Worm (Caenorhabditis elegans) whole organism, young adult: ENCODE data around the gene K08H2.7.

Experiments used
- B0261.1 ChIP-seq: sonication (generic microtip); optimal IDR thresholded peaks from 2 replicates; lab custom pipeline; 2016; ENCODE audit warnings: mild to moderate bottlenecking, missing genetic modification characterization, moderate library complexity, missing compliant biosample characterization
- B0336.3 ChIP-seq: fragments of 200-800 bp; sonication (Bioruptor generic); IDR thresholded peaks from 2 replicates; pipeline ENCODE4 v1.3.6; 2022; ENCODE audit warnings: missing genetic modification characterization, missing compliant biosample characterization
- C06A6.2 ChIP-seq: fragments of 200-800 bp; sonication (Bioruptor generic); conservative IDR thresholded peaks from 2 replicates; pipeline ENCODE4 v1.3.6; 2022; ENCODE audit warnings: missing genetic modification characterization, missing compliant biosample characterization
- C17E4.6 ChIP-seq: fragments of 200-800 bp; sonication (Bioruptor generic); IDR thresholded peaks from 2 replicates; pipeline ENCODE4 v1.3.6; 2022; ENCODE audit warnings: missing genetic modification reagents, missing genetic modification characterization, missing compliant biosample characterization
- F39B2.1 ChIP-seq: fragments of 200-800 bp; sonication (Bioruptor generic); IDR thresholded peaks from 2 replicates; pipeline ENCODE4 v1.3.6; 2022; ENCODE audit warnings: missing genetic modification reagents, missing genetic modification characterization, missing compliant biosample characterization
- F55B11.4 ChIP-seq: sonication (generic microtip); optimal IDR thresholded peaks from 2 replicates; lab custom pipeline; 2016; ENCODE audit warnings: missing compliant biosample characterization, missing genetic modification characterization, borderline replicate concordance; ENCODE audit not compliant: insufficient read depth
- F57A8.1 ChIP-seq: fragments of 200-800 bp; sonication (Bioruptor generic); optimal IDR thresholded peaks from 2 replicates; lab custom pipeline; 2018; ENCODE audit warnings: mild to moderate bottlenecking, missing genetic modification characterization, moderate library complexity, missing compliant biosample characterization
- T26A5.8 ChIP-seq: sonication (generic microtip); optimal IDR thresholded peaks from 2 replicates; lab custom pipeline; 2016; ENCODE audit warnings: missing genetic modification characterization, missing compliant biosample characterization
- attf-3 ChIP-seq: fragments of 200-800 bp; sonication (Bioruptor generic); conservative IDR thresholded peaks from 2 replicates; pipeline ENCODE4 v1.3.6; 2022; ENCODE audit warnings: missing genetic modification reagents, missing genetic modification characterization, missing compliant biosample characterization
- attf-6 ChIP-seq: fragments of 200-800 bp; sonication (Bioruptor generic); IDR thresholded peaks from 2 replicates; pipeline ENCODE4 v1.3.6; 2022; ENCODE audit warnings: missing genetic modification reagents, missing genetic modification characterization, missing compliant biosample characterization
- bed-2 ChIP-seq: fragments of 200-800 bp; sonication (Bioruptor generic); IDR thresholded peaks from 2 replicates; pipeline ENCODE4 v1.3.6; 2022; ENCODE audit warnings: missing genetic modification reagents, missing genetic modification characterization, missing compliant biosample characterization
- cebp-1 ChIP-seq, 2 experiments: fragments of 200-800 bp in 1 of 2; sonication (Bioruptor generic) in 1 of 2; sonication (generic microtip) in 1 of 2; IDR thresholded peaks in 1 of 2; optimal IDR thresholded peaks in 1 of 2; 2 replicates each; pipeline versions ENCODE4 v1.3.6 to Lab custom; 2017 to 2022; ENCODE audit warnings: missing compliant biosample characterization in 2 of 2, missing genetic modification characterization in 2 of 2, mild to moderate bottlenecking in 1 of 2, missing genetic modification reagents in 1 of 2, moderate library complexity in 1 of 2
- cebp-2 ChIP-seq: fragments of 200-800 bp; sonication (Bioruptor generic); IDR thresholded peaks from 2 replicates; pipeline ENCODE4 v1.3.6; 2022; ENCODE audit warnings: missing genetic modification characterization, missing compliant biosample characterization
- ceh-27 ChIP-seq: fragments of 200-800 bp; sonication (Bioruptor generic); optimal IDR thresholded peaks from 2 replicates; lab custom pipeline; 2018; ENCODE audit warnings: mild to moderate bottlenecking, missing genetic modification characterization, moderate library complexity, missing compliant biosample characterization
- ceh-58 ChIP-seq: fragments of 200-800 bp; sonication (Bioruptor generic); IDR thresholded peaks from 2 replicates; pipeline ENCODE4 v1.3.6; 2022; ENCODE audit warnings: missing genetic modification characterization, missing compliant biosample characterization
- ceh-79 ChIP-seq: sonication (generic microtip); optimal IDR thresholded peaks from 2 replicates; lab custom pipeline; 2017; ENCODE audit warnings: mild to moderate bottlenecking, missing genetic modification characterization, missing compliant biosample characterization
- chd-7 ChIP-seq: sonication (generic microtip); optimal IDR thresholded peaks from 2 replicates; lab custom pipeline; 2016; ENCODE audit warnings: mild to moderate bottlenecking, missing genetic modification characterization, moderate library complexity, missing compliant biosample characterization
- dpl-1 ChIP-seq: fragments of 150-350 bp; optimal IDR thresholded peaks from 2 replicates; lab custom pipeline; 2014; ENCODE audit warnings: missing biosample characterization, missing genetic modification reagents, missing genetic modification characterization
- egl-18 ChIP-seq: fragments of 200-800 bp; sonication (Bioruptor generic); IDR thresholded peaks from 2 replicates; pipeline ENCODE4 v1.3.6; 2022; ENCODE audit warnings: missing genetic modification reagents, missing genetic modification characterization, missing compliant biosample characterization
- egl-44 ChIP-seq: fragments of 200-800 bp; sonication (Bioruptor generic); IDR thresholded peaks from 2 replicates; pipeline ENCODE4 v1.3.6; 2022; ENCODE audit warnings: missing genetic modification reagents, missing genetic modification characterization, missing compliant biosample characterization
- egrh-3 ChIP-seq: fragments of 200-800 bp; sonication (Bioruptor generic); IDR thresholded peaks from 2 replicates; pipeline ENCODE4 v1.3.6; 2022; ENCODE audit warnings: missing genetic modification reagents, missing genetic modification characterization, missing compliant biosample characterization
- ekl-4 ChIP-seq: fragments of 200-800 bp; sonication (Bioruptor generic); IDR thresholded peaks from 2 replicates; pipeline ENCODE4 v1.3.6; 2022; ENCODE audit warnings: missing genetic modification reagents, missing genetic modification characterization, missing compliant biosample characterization
- ets-4 ChIP-seq: fragments of 200-800 bp; sonication (Bioruptor generic); optimal IDR thresholded peaks from 2 replicates; lab custom pipeline; 2018; ENCODE audit warnings: mild to moderate bottlenecking, missing genetic modification characterization, missing compliant biosample characterization
- gei-17 ChIP-seq: fragments of 200-800 bp; sonication (Bioruptor generic); optimal IDR thresholded peaks from 2 replicates; lab custom pipeline; 2018; ENCODE audit warnings: mild to moderate bottlenecking, missing genetic modification characterization, missing compliant biosample characterization
- hmg-1.2 ChIP-seq: fragments of 200-800 bp; sonication (Bioruptor generic); IDR thresholded peaks from 2 replicates; pipeline ENCODE4 v1.3.6; 2022; ENCODE audit warnings: missing genetic modification reagents, missing genetic modification characterization, missing compliant biosample characterization
- hsf-1 ChIP-seq: fragments of 200-800 bp; sonication (Bioruptor generic); IDR thresholded peaks from 2 replicates; pipeline ENCODE4 v1.3.6; 2022; ENCODE audit warnings: missing genetic modification reagents, missing genetic modification characterization, missing compliant biosample characterization
- let-607 ChIP-seq, 2 experiments: fragments of 200-800 bp in 1 of 2; sonication (Bioruptor generic) in 1 of 2; sonication (generic microtip) in 1 of 2; optimal IDR thresholded peaks; 2 replicates each; lab custom pipeline; 2016 to 2018; ENCODE audit warnings: mild to moderate bottlenecking in 2 of 2, missing compliant biosample characterization in 2 of 2, missing genetic modification characterization in 2 of 2, moderate library complexity in 2 of 2, missing genotype in 1 of 2
- lin-26 ChIP-seq: fragments of 200-800 bp; sonication (Bioruptor generic); IDR thresholded peaks from 2 replicates; pipeline ENCODE4 v1.3.6; 2022; ENCODE audit warnings: missing genetic modification reagents, missing genetic modification characterization, missing compliant biosample characterization
- mes-4 ChIP-seq: sonication (generic microtip); optimal IDR thresholded peaks from 2 replicates; lab custom pipeline; 2016; ENCODE audit warnings: missing genotype, missing genetic modification characterization, missing compliant biosample characterization
- nfya-1 ChIP-seq: sonication (generic microtip); optimal IDR thresholded peaks from 2 replicates; lab custom pipeline; 2017; ENCODE audit warnings: antibody characterized with exemption, missing compliant biosample characterization, missing genetic modification characterization, borderline replicate concordance; ENCODE audit not compliant: insufficient read depth
- nfya-2 ChIP-seq: fragments of 200-800 bp; sonication (Bioruptor generic); IDR thresholded peaks from 2 replicates; pipeline ENCODE4 v1.3.6; 2022; ENCODE audit warnings: missing genetic modification reagents, missing genetic modification characterization, missing compliant biosample characterization
- nfyb-1 ChIP-seq: fragments of 200-800 bp; sonication (Bioruptor generic); IDR thresholded peaks from 2 replicates; pipeline ENCODE4 v1.3.6; 2022; ENCODE audit warnings: missing genetic modification reagents, missing genetic modification characterization, missing compliant biosample characterization
- nhr-90 ChIP-seq: sonication (generic microtip); optimal IDR thresholded peaks from 2 replicates; lab custom pipeline; 2016; ENCODE audit warnings: missing genotype, mild to moderate bottlenecking, missing genetic modification characterization, missing compliant biosample characterization
- pbrm-1 ChIP-seq: fragments of 200-800 bp; sonication (Bioruptor generic); IDR thresholded peaks from 2 replicates; pipeline ENCODE4 v1.3.6; 2022; ENCODE audit warnings: missing genetic modification reagents, missing genetic modification characterization, missing compliant biosample characterization
- rec-8 ChIP-seq, 2 experiments: sonication (generic microtip); optimal IDR thresholded peaks; 2 replicates each; lab custom pipeline; 2016; ENCODE audit warnings: mild to moderate bottlenecking in 2 of 2, missing genetic modification characterization in 2 of 2, missing genetic modification reagents in 2 of 2, missing genotype in 2 of 2, missing biosample characterization in 1 of 2, missing compliant biosample characterization in 1 of 2, moderate library complexity in 1 of 2
- repo-1 ChIP-seq: sonication (generic microtip); optimal IDR thresholded peaks from 2 replicates; lab custom pipeline; 2017; ENCODE audit warnings: mild to moderate bottlenecking, missing genetic modification characterization, missing compliant biosample characterization
- sea-2 ChIP-seq: fragments of 200-800 bp; sonication (Bioruptor generic); IDR thresholded peaks from 2 replicates; pipeline ENCODE4 v1.3.6; 2022; ENCODE audit warnings: missing genetic modification characterization, missing compliant biosample characterization
- snpc-1.3 ChIP-seq: sonication (generic microtip); optimal IDR thresholded peaks from 2 replicates; lab custom pipeline; 2017; ENCODE audit warnings: missing genetic modification characterization, mild to moderate bottlenecking, missing compliant biosample characterization, antibody characterized with exemption, moderate library complexity, missing genotype, missing genetic modification reagents; ENCODE audit not compliant: insufficient read depth
- snpc-3.4 ChIP-seq: sonication (generic microtip); optimal IDR thresholded peaks from 2 replicates; lab custom pipeline; 2017; ENCODE audit warnings: missing genetic modification characterization, mild to moderate bottlenecking, missing compliant biosample characterization, antibody characterized with exemption, moderate library complexity, missing genotype, missing genetic modification reagents
- snpc-4 ChIP-seq, 5 experiments: fragments of 150-350 bp in 1 of 5; sonication (generic microtip) in 4 of 5; optimal IDR thresholded peaks; 2 replicates each; lab custom pipeline; 2014 to 2018; ENCODE audit warnings: missing genetic modification characterization in 5 of 5, missing biosample characterization in 3 of 5, antibody characterized with exemption in 2 of 5, mild to moderate bottlenecking in 2 of 5, missing compliant biosample characterization in 2 of 5, missing genotype in 2 of 5, moderate library complexity in 2 of 5, missing genetic modification reagents in 1 of 5
- zim-3 ChIP-seq: sonication (generic microtip); optimal IDR thresholded peaks from 2 replicates; lab custom pipeline; 2017; ENCODE audit warnings: mild to moderate bottlenecking, missing genetic modification characterization, moderate library complexity, missing compliant biosample characterization
- ztf-18 ChIP-seq: sonication (generic microtip); optimal IDR thresholded peaks from 2 replicates; lab custom pipeline; 2016; ENCODE audit warnings: missing genotype, mild to moderate bottlenecking, missing genetic modification characterization, missing compliant biosample characterization
- ztf-22 ChIP-seq: fragments of 200-800 bp; sonication (Bioruptor generic); optimal IDR thresholded peaks from 2 replicates; lab custom pipeline; 2018; ENCODE audit warnings: mild to moderate bottlenecking, missing genetic modification characterization, moderate library complexity, missing compliant biosample characterization
- ztf-25 ChIP-seq: fragments of 200-800 bp; sonication (Bioruptor generic); IDR thresholded peaks from 2 replicates; pipeline ENCODE4 v1.3.6; 2022; ENCODE audit warnings: missing genetic modification reagents, missing genetic modification characterization, missing compliant biosample characterization
- ztf-26 ChIP-seq: sonication (generic microtip); optimal IDR thresholded peaks from 2 replicates; lab custom pipeline; 2017; ENCODE audit warnings: missing genetic modification characterization, missing compliant biosample characterization
- ztf-28 ChIP-seq: fragments of 200-800 bp; sonication (Bioruptor generic); IDR thresholded peaks from 2 replicates; pipeline ENCODE4 v1.3.6; 2022; ENCODE audit warnings: missing genetic modification reagents, missing genetic modification characterization, missing compliant biosample characterization
- ztf-3 ChIP-seq: fragments of 200-800 bp; sonication (Bioruptor generic); optimal IDR thresholded peaks from 2 replicates; lab custom pipeline; 2018; ENCODE audit warnings: mild to moderate bottlenecking, missing genetic modification characterization, missing compliant biosample characterization

The K08H2.7 gene

DNA sequence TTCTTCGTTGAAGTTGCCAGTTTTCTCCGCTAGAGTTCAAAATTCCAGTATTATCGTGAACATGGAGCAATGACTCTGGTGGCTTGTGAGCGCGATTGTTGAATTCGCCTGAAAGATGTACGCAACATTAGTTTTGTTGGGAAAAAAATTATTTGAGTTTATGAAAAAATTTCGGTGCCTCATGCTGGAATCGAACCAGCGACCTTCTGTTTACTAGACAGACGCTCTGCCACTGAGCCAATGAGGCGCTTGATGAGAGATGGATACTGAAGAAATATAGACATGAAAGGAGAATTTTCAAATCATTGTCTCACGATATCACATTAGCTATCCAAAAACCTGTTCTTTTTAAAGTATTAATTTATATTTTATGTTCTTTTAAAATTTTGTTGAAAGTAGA, 35.2 kb upstream of the K08H2.7 start (continued):
- TF ChIP-seq dpl-1 (GFP tag; lab: Kevin White, UChicago) (no peak), snpc-3.4 (peak; percentile 9), bed-2 (GFP tag; lab: Robert Waterston, UW) (no peak), sea-2 (GFP tag; lab: Robert Waterston, UW) (no peak), ets-4 (GFP tag; lab: Kevin White, UChicago) (no peak), nfya-2 (no peak), ztf-22 (GFP tag; lab: Kevin White, UChicago) (no peak), nhr-90 (tag; lab: Kevin White, UChicago) (peak; percentile 57), C06A6.2 (no peak), gei-17 (GFP tag; lab: Kevin White, UChicago) (no peak), mes-4 (tag; lab: Kevin White, UChicago) (peak; percentile 51), pbrm-1 (GFP tag; lab: Robert Waterston, UW) (peak; percentile 73), ztf-18 (tag; lab: Kevin White, UChicago) (peak; percentile 65), hsf-1 (GFP tag; lab: Robert Waterston, UW) (no peak), C17E4.6 (GFP tag; lab: Robert Waterston, UW) (no peak), egl-18 (GFP tag; lab: Robert Waterston, UW) (no peak), ztf-26 (tag; lab: Kevin White, UChicago) (peak; percentile 16), F39B2.1 (GFP tag; lab: Robert Waterston, UW) (no peak), lin-26 (GFP tag; lab: Robert Waterston, UW) (peak; percentile 95), ztf-28 (GFP tag; lab: Robert Waterston, UW) (no peak), nfyb-1 (GFP tag; lab: Robert Waterston, UW) (peak; percentile 60; the same call in 1 of the 2 replicates), snpc-1.3 (no peak), cebp-2 (GFP tag; lab: Robert Waterston, UW) (no peak), egrh-3 (0 out of 2 replicates have a peak, but pooled peaks have one; percentile 13), rec-8 (tag; optimal IDR thresholded peaks at IDR 0.05; lab: Kevin White, UChicago) (peak; percentile 58 to 76), egl-44 (0 out of 2 replicates have a peak, but pooled peaks have one; percentile 38), B0261.1 (tag; lab: Kevin White, UChicago) (peak; percentile 83), ceh-58 (GFP tag; lab: Robert Waterston, UW) (no peak), B0336.3 (GFP tag; lab: Robert Waterston, UW) (no peak), repo-1 (tag; lab: Kevin White, UChicago) (no peak), hmg-1.2 (GFP tag; lab: Robert Waterston, UW) (peak; percentile 65), ekl-4 (GFP tag; lab: Robert Waterston, UW) (0 out of 2 replicates have a peak, but pooled peaks have one; percentile 52), F57A8.1 (GFP tag; lab: Kevin White, UChicago) (no peak), ceh-79 (peak; percentile 17), zim-3 (tag; lab: Kevin White, UChicago) (peak; percentile 38), snpc-4 (GFP tag; optimal IDR thresholded peaks at IDR 0.05; lab: Kevin White, UChicago) (peak; percentile 11), snpc-4 (tag; optimal IDR thresholded peaks at IDR 0.05; lab: Kevin White, UChicago) (peak in 1 of 4 experiments; percentile 34), F55B11.4 (tag; lab: Kevin White, UChicago) (no peak), nfya-1 (tag; lab: Kevin White, UChicago) (no peak), T26A5.8 (tag; lab: Kevin White, UChicago) (no peak), ztf-3 (no peak), ztf-25 (GFP tag; lab: Robert Waterston, UW) (peak; percentile 89), chd-7 (peak; percentile 12), attf-3 (GFP tag; lab: Robert Waterston, UW) (no peak), cebp-1 (GFP tag; IDR thresholded peaks at IDR 0.05; lab: Robert Waterston, UW) (no peak), cebp-1 (tag; optimal IDR thresholded peaks at IDR 0.05; lab: Kevin White, UChicago) (no peak), attf-6 (GFP tag; lab: Robert Waterston, UW) (no peak), let-607 (tag; optimal IDR thresholded peaks at IDR 0.05; lab: Kevin White, UChicago) (peak; percentile 9 to 39), ceh-27 (GFP tag; lab: Kevin White, UChicago) (peak; percentile 1)
